Worm (Caenorhabditis elegans): ENCODE data around the gene srh-104.

Gene srh-104

DNA sequence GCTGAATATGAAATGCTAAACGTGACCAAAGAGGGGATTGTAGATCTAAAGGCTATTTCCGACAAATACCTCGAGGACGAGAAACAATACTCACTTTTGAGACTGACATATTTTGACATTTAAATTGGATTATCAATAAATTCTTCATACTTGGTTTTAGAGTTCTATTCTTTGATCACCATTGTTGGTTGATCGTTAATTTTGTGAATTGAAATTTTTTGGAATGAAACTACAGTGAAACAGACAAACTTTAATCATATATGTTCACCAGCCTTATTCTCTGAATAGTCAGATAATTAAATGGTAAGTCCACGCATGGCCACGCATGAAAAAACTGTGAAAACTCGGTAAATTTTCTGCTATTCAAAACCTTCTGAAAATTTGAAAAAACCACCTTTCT, 41.4 kb downstream of the srh-104 start, which contains the start of gene F11A5.18:
F11A5.18 (plus strand) TSS at position 301 of the 400 bp plus-strand sequence.
- no peak for TF ChIP-seq ztf-25 (GFP tag; IDR thresholded peaks at IDR 0.05)
- TF ChIP-seq somi-1 (GFP tag; optimal IDR thresholded peaks at IDR 0.05), result no peak
- no peak for TF ChIP-seq atf-7 (tag; optimal IDR thresholded peaks at IDR 0.05)
- TF ChIP-seq zim-3 (tag; optimal IDR thresholded peaks at IDR 0.05), result no peak
- TF ChIP-seq cebp-2 (GFP tag; IDR thresholded peaks at IDR 0.05), result no peak
- no peak for TF ChIP-seq hlh-12 (tag; optimal IDR thresholded peaks at IDR 0.05)

DNA sequence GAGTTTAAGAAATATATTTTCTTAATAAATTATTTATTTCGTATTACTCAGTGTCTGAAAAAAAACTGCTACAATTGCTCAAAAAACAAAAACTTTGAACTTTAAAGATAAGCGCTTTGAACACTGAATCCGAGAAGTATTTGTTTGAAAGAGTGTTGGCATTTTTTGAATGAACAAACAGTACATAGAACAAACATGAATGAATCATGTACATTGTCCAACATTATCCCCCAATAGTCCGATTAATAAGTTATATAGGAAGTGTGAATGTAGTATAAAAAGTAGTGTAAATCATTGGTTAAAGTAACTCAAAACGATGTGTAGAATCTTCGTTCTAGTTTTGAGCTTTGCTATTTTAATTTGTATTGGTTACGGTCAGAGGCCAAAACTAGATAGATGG, 42.2 kb downstream of the srh-104 start, which contains the start of gene F11A5.17:
F11A5.17 (plus strand) TSS at position 301 of the 400 bp plus-strand sequence.
- TF ChIP-seq mes-4 (tag; optimal IDR thresholded peaks at IDR 0.05) (no peak), ztf-28 (GFP tag; IDR thresholded peaks at IDR 0.05) (no peak), Y53G8AR.9 (GFP tag; conservative IDR thresholded peaks at IDR 0.05) (no peak), madf-8 (GFP tag; conservative IDR thresholded peaks at IDR 0.05) (no peak), atf-7 (tag; optimal IDR thresholded peaks at IDR 0.05) (no peak), F37B4.10 (GFP tag; IDR thresholded peaks at IDR 0.05) (no peak), tlf-1 (GFP tag; optimal IDR thresholded peaks at IDR 0.05) (no peak), unc-130 (GFP tag; optimal IDR thresholded peaks at IDR 0.05) (no peak), unc-62 (GFP tag; optimal IDR thresholded peaks at IDR 0.05) (no peak), egl-44 (GFP tag; IDR thresholded peaks at IDR 0.05) (no peak)

DNA sequence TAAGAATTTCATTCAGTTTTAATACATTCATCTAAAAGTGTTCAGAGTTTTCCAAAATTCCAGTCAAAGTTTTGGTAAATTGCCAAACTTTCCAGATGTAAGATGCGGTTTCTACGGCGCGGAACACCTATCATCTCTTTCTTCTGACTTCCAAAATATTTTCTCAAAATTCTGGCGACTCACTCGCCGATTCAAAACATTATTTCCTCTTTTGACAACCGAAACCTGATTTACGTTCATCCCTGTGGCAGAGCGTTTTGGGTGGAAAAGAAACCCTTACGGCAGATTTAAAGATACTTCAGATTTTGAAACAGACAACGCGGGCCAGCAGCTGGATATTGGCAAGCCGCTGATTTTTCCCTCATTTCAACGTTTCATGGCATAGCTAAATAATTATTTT, 46.0 kb downstream of the srh-104 start, which contains the start of gene F11A5.5:
F11A5.5 (plus strand) TSS at position 301 of the 400 bp plus-strand sequence.
- no peak for TF ChIP-seq unc-62 (GFP tag; optimal IDR thresholded peaks at IDR 0.05)
- no peak for TF ChIP-seq sea-2 (GFP tag; IDR thresholded peaks at IDR 0.05)
- TF ChIP-seq B0019.2 (GFP tag; conservative IDR thresholded peaks at IDR 0.05), result no peak
- no peak for TF ChIP-seq ceh-79 (tag; optimal IDR thresholded peaks at IDR 0.05)

DNA sequence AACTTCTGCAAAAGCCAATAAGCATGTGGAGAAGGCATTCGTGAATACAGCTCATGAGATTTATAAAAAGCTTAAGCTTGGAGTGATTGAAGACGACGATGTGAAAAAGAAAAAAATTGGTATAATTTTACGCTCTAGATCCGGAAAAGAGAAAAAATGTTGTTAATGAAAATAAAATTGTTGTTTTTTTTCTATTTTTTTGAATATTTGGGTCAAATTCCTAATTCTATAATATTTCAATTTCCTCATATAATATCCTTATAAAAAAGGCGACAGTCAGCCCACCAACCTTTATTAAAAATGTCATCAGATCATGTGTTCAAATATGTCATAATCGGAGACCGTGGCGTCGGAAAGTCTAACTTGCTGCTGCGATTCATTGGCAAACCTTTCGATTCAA, 48.6 kb downstream of the srh-104 start, which contains the start of gene rabr-3:
rabr-3 (plus strand) TSS at position 301 of the 400 bp plus-strand sequence.
- TF ChIP-seq K11D2.4 (GFP tag; IDR thresholded peaks at IDR 0.05) (no peak), dox-1 (GFP tag; IDR thresholded peaks at IDR 0.05) (no peak), tlf-1 (GFP tag; optimal IDR thresholded peaks at IDR 0.05) (no peak), rec-8 (tag; optimal IDR thresholded peaks at IDR 0.05) (no peak), tbp1 (GFP tag; optimal IDR thresholded peaks at IDR 0.05) (no peak), xnd-1 (tag; optimal IDR thresholded peaks at IDR 0.05) (no peak), ztf-22 (GFP tag; optimal IDR thresholded peaks at IDR 0.05) (no peak), egrh-3 (GFP tag; IDR thresholded peaks at IDR 0.05) (no peak), attf-3 (GFP tag; conservative IDR thresholded peaks at IDR 0.05) (no peak), ceh-58 (GFP tag; IDR thresholded peaks at IDR 0.05) (no peak), nfyb-1 (GFP tag; IDR thresholded peaks at IDR 0.05) (no peak), sdz-38 (tag; optimal IDR thresholded peaks at IDR 0.05) (no peak), egl-44 (GFP tag; IDR thresholded peaks at IDR 0.05) (no peak), lsl-1 (GFP tag; optimal IDR thresholded peaks at IDR 0.05) (no peak), ztf-18 (tag; optimal IDR thresholded peaks at IDR 0.05) (no peak)

DNA sequence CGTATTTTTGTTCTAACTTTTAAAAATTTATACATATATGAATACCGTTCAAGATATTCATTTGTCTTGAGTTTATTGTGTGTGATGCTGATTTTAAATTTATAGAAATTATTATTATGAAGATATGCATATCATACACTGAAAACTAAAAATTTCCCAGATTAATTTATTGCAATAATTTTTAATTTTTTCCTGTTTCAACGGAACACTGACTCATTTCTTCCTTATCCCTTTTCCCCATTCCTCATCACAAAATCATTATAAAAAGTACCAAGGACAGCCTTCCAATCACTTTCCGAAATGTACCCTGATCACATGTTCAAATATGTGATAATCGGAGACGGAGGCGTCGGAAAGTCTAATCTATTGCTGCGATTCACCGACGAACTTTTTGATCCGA, 49.3 kb downstream of the srh-104 start, which contains the start of gene rabr-4:
rabr-4 (plus strand) TSS at position 301 of the 400 bp plus-strand sequence.
- TF ChIP-seq Y53G8AR.9 (GFP tag; conservative IDR thresholded peaks at IDR 0.05) (no peak), let-607 (tag; optimal IDR thresholded peaks at IDR 0.05) (no peak), nhr-179 (tag; optimal IDR thresholded peaks at IDR 0.05) (no peak), bed-1 (GFP tag; IDR thresholded peaks at IDR 0.05) (no peak), unc-62 (GFP tag; optimal IDR thresholded peaks at IDR 0.05) (no peak)

Data from whole organism, young adult.